Fruit fly (Drosophila melanogaster): ENCODE data around the gene CG4393.

- TF ChIP-seq Eip93F (GFP tag; optimal IDR thresholded peaks at IDR 0.05) (no peak), Sox102F (GFP tag; optimal IDR thresholded peaks at IDR 0.05) (no peak), acj6 (GFP tag; optimal IDR thresholded peaks at IDR 0.05) (no peak), CG11762 (GFP tag; optimal IDR thresholded peaks at IDR 0.05; ENCODE audit: insufficient read depth) (no peak), net (GFP tag; optimal IDR thresholded peaks at IDR 0.05) (peak; percentile 50), Gug (GFP tag; IDR thresholded peaks at IDR 0.05) (no peak), esn (GFP tag; optimal IDR thresholded peaks at IDR 0.05) (no peak), lz (GFP tag; optimal IDR thresholded peaks at IDR 0.05) (no peak), Hr39 (GFP tag; optimal IDR thresholded peaks at IDR 0.05) (no peak), CG3032 (tag; optimal IDR thresholded peaks at IDR 0.05) (no peak), CG10631 (GFP tag; optimal IDR thresholded peaks at IDR 0.05) (no peak), CG10669 (GFP tag; optimal IDR thresholded peaks at IDR 0.05) (peak; percentile 20), CG7368 (GFP tag; optimal IDR thresholded peaks at IDR 0.05) (no peak)
Observed at dm6 chr3R:23384591-23385260, at the start of gene CG4393.

Data from whole organism, prepupa.